Fruit fly (Drosophila melanogaster) whole organism, wandering third instar larva: ENCODE data around the gene ZnT63C.
A peak's percentile ranks its signal among the peaks of the same experiment; 100 is the strongest.

ENCODE experiments used
- Abd-B ChIP-seq: fragments of >200 bp; optimal IDR thresholded peaks from 2 replicates; lab custom pipeline; 2017; ENCODE audit warnings: missing biosample characterization, missing genetic modification characterization
- CG32264 ChIP-seq: fragments of 200-800 bp; sonication (Bioruptor generic); optimal IDR thresholded peaks from 2 replicates; lab custom pipeline; 2016; ENCODE audit warnings: missing biosample characterization, missing genetic modification characterization
- CG9705 ChIP-seq: fragments of 200-800 bp; sonication (Bioruptor generic); optimal IDR thresholded peaks from 2 replicates; lab custom pipeline; 2018; ENCODE audit warnings: missing biosample characterization, mild to moderate bottlenecking, missing genetic modification characterization
- CrebA ChIP-seq: fragments of 200-800 bp; sonication (Bioruptor generic); optimal IDR thresholded peaks from 2 replicates; lab custom pipeline; 2016; ENCODE audit warnings: missing biosample characterization, mild to moderate bottlenecking, missing genetic modification characterization, borderline replicate concordance
- Dfd ChIP-seq: fragments of >200 bp; optimal IDR thresholded peaks from 2 replicates; lab custom pipeline; 2017; ENCODE audit warnings: missing biosample characterization, missing genetic modification characterization
- Dif ChIP-seq: fragments of 200-275, 200-300 bp; sonication (Bioruptor generic); optimal IDR thresholded peaks from 2 replicates; lab custom pipeline; 2018; ENCODE audit warnings: missing biosample characterization, missing genetic modification characterization; ENCODE audit not compliant: partially characterized antibody
- GATAd ChIP-seq: sonication (Bioruptor generic); optimal IDR thresholded peaks from 2 replicates; lab custom pipeline; 2016; ENCODE audit warnings: missing biosample characterization, missing genetic modification characterization
- HLH106 ChIP-seq: fragments of 200-800 bp; optimal IDR thresholded peaks from 3 replicates; lab custom pipeline; 2019; ENCODE audit warnings: missing biosample characterization, mild to moderate bottlenecking, missing genetic modification characterization, moderate library complexity
- Hnf4 ChIP-seq: fragments of 200-800 bp; sonication (Bioruptor generic); optimal IDR thresholded peaks from 2 replicates; lab custom pipeline; 2016; ENCODE audit warnings: missing biosample characterization, mild to moderate bottlenecking, missing genetic modification characterization
- Hr78 ChIP-seq: fragments of >200 bp; optimal IDR thresholded peaks from 2 replicates; lab custom pipeline; 2017; ENCODE audit warnings: missing biosample characterization, missing genetic modification characterization
- Hr83 ChIP-seq: fragments of 200-300 bp; sonication (Bioruptor generic); optimal IDR thresholded peaks from 2 replicates; lab custom pipeline; 2016; ENCODE audit warnings: missing biosample characterization, mild to moderate bottlenecking, missing genetic modification characterization, moderate library complexity; ENCODE audit not compliant: poor library complexity, severe bottlenecking
- Jra ChIP-seq: sonication (Bioruptor generic); optimal IDR thresholded peaks from 2 replicates; lab custom pipeline; 2016; ENCODE audit warnings: missing biosample characterization, missing genetic modification characterization
- Myc ChIP-seq: fragments of >200 bp; optimal IDR thresholded peaks from 2 replicates; lab custom pipeline; 2017
- N ChIP-seq: fragments of >200 bp; optimal IDR thresholded peaks from 2 replicates; lab custom pipeline; 2018; ENCODE audit warnings: missing biosample characterization, missing external identifiers, missing genetic modification characterization
- OdsH ChIP-seq: fragments of 200-800 bp; sonication (Bioruptor generic); optimal IDR thresholded peaks from 2 replicates; lab custom pipeline; 2016; ENCODE audit warnings: missing biosample characterization, mild to moderate bottlenecking, missing genetic modification characterization
- Rel ChIP-seq, 2 experiments: fragments of 200-800 bp; sonication (Bioruptor generic) in 1 of 2; optimal IDR thresholded peaks; 2 replicates in 1 of 2; 3 replicates in 1 of 2; lab custom pipeline; 2016 to 2019; ENCODE audit warnings: mild to moderate bottlenecking in 2 of 2, missing biosample characterization in 2 of 2, missing genetic modification characterization in 2 of 2, moderate library complexity in 1 of 2
- Sp1 ChIP-seq: fragments of 200-800 bp; sonication (Bioruptor generic); optimal IDR thresholded peaks from 3 replicates; lab custom pipeline; 2019; ENCODE audit warnings: missing biosample characterization, mild to moderate bottlenecking, missing genetic modification characterization, moderate library complexity
- Vsx2 ChIP-seq: fragments of 200-300, 225-300 bp; sonication (Bioruptor generic); optimal IDR thresholded peaks from 2 replicates; lab custom pipeline; 2018; ENCODE audit warnings: missing biosample characterization, missing genetic modification characterization; ENCODE audit not compliant: partially characterized antibody
- br ChIP-seq: fragments of 200-800 bp; sonication (Bioruptor generic); optimal IDR thresholded peaks from 2 replicates; lab custom pipeline; 2016; ENCODE audit warnings: missing biosample characterization, missing genetic modification characterization
- brk ChIP-seq: fragments of 200-800 bp; sonication (Bioruptor generic); optimal IDR thresholded peaks from 2 replicates; lab custom pipeline; 2016; ENCODE audit warnings: missing biosample characterization, mild to moderate bottlenecking, missing genetic modification characterization
- dl ChIP-seq, 2 experiments: fragments of 175-275, 200-275 bp in 1 of 2; fragments of 200-275 bp in 1 of 2; sonication (Bioruptor generic); optimal IDR thresholded peaks; lab custom pipeline; 2018; ENCODE audit warnings: mild to moderate bottlenecking in 2 of 2, missing biosample characterization in 2 of 2, missing genetic modification characterization in 2 of 2, moderate library complexity in 2 of 2; ENCODE audit not compliant: partially characterized antibody in 2 of 2, insufficient read depth in 1 of 2
- dmrt93B ChIP-seq: fragments of 200-800 bp; sonication (Bioruptor generic); optimal IDR thresholded peaks from 2 replicates; lab custom pipeline; 2018; ENCODE audit warnings: missing biosample characterization, mild to moderate bottlenecking, missing genetic modification characterization
- dsf ChIP-seq: sonication (Bioruptor generic); optimal IDR thresholded peaks from 2 replicates; lab custom pipeline; 2016; ENCODE audit warnings: missing biosample characterization, missing genetic modification characterization, borderline replicate concordance
- ey ChIP-seq: fragments of 200-800 bp; sonication (Bioruptor generic); optimal IDR thresholded peaks from 2 replicates; lab custom pipeline; 2016; ENCODE audit warnings: missing biosample characterization, missing genetic modification characterization
- foxo ChIP-seq, 2 experiments: fragments of 200-800 bp; sonication (Bioruptor generic); optimal IDR thresholded peaks; 2 replicates in 1 of 2; 3 replicates in 1 of 2; lab custom pipeline; 2016 to 2017; ENCODE audit warnings: missing biosample characterization in 2 of 2, missing genetic modification characterization in 2 of 2
- fru ChIP-seq: fragments of 200-800 bp; sonication (Bioruptor generic); optimal IDR thresholded peaks from 3 replicates; lab custom pipeline; 2016; ENCODE audit warnings: missing biosample characterization, mild to moderate bottlenecking, missing genetic modification characterization
- h ChIP-seq: fragments of 200-800 bp; sonication (Bioruptor generic); optimal IDR thresholded peaks from 3 replicates; lab custom pipeline; 2016; ENCODE audit warnings: missing biosample characterization, mild to moderate bottlenecking, missing genetic modification characterization
- lola ChIP-seq: fragments of >200 bp; optimal IDR thresholded peaks from 2 replicates; lab custom pipeline; 2017; ENCODE audit warnings: missing biosample characterization, missing genetic modification characterization
- pan ChIP-seq: fragments of >200 bp; optimal IDR thresholded peaks from 2 replicates; lab custom pipeline; 2017
- psq ChIP-seq: fragments of 200-800 bp; sonication (Bioruptor generic); optimal IDR thresholded peaks from 3 replicates; lab custom pipeline; 2017; ENCODE audit warnings: missing biosample characterization, mild to moderate bottlenecking, missing genetic modification characterization, moderate library complexity
- rgr ChIP-seq: fragments of 200-800 bp; sonication (Bioruptor generic); optimal IDR thresholded peaks from 3 replicates; lab custom pipeline; 2016; ENCODE audit warnings: missing biosample characterization, mild to moderate bottlenecking, missing genetic modification characterization
- sage ChIP-seq: fragments of 200-800 bp; sonication (Bioruptor generic); optimal IDR thresholded peaks from 2 replicates; lab custom pipeline; 2016; ENCODE audit warnings: missing biosample characterization, mild to moderate bottlenecking, missing genetic modification characterization
- sv ChIP-seq: fragments of 200-800 bp; sonication (Bioruptor generic); optimal IDR thresholded peaks from 3 replicates; lab custom pipeline; 2016; ENCODE audit warnings: missing biosample characterization, missing genetic modification characterization
- tai ChIP-seq: sonication (Bioruptor generic); optimal IDR thresholded peaks from 2 replicates; lab custom pipeline; 2016; ENCODE audit warnings: missing biosample characterization, missing genetic modification characterization
- usp ChIP-seq: fragments of >200 bp; optimal IDR thresholded peaks from 2 replicates; lab custom pipeline; 2017; ENCODE audit warnings: missing biosample characterization, missing genetic modification characterization
- woc ChIP-seq: sonication (Bioruptor generic); optimal IDR thresholded peaks from 2 replicates; lab custom pipeline; 2016; ENCODE audit warnings: missing biosample characterization, mild to moderate bottlenecking, missing genetic modification characterization

Gene ZnT63C

DNA sequence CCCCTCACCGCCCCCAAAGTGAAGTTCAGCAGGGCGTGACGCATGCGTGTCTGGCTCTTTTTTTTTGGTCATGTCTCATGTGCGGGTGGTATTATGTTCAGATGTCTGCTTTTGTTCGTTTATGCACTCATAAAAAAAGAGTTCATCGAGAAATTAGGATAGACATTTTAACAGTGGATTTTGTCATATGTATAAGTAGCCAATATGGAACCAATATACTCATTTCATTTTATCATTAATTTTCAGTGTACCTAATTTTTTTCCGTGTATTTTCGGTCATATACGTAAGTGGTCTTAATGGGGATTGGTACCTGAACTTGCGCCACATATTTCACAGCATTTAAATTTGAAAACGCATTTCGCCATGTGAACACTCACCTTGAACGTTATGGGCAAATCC is 3.2 kb upstream of the ZnT63C start:
- TF ChIP-seq foxo (GFP tag; optimal IDR thresholded peaks at IDR 0.05; lab: Kevin White, UChicago) (peak in 1 of 2 experiments; percentile 48), psq (GFP tag; lab: Kevin White, UChicago) (peak; percentile 20), Dfd (GFP tag; lab: Kevin White, UChicago) (no peak), woc (GFP tag; lab: Kevin White, UChicago) (peak; percentile 52), h (peak; percentile 83), ey (GFP tag; lab: Kevin White, UChicago) (peak; percentile 50), Vsx2 (GFP tag; lab: Kevin White, UChicago) (no peak), sage (GFP tag; lab: Kevin White, UChicago) (peak; percentile 17), dmrt93B (GFP tag; lab: Kevin White, UChicago) (peak; percentile 38), Myc (lab: Kevin White, UChicago) (no peak), sv (GFP tag; lab: Kevin White, UChicago) (peak; percentile 25), Sp1 (GFP tag; lab: Kevin White, UChicago) (peak; percentile 47), dl (GFP tag; optimal IDR thresholded peaks at IDR 0.05; lab: Kevin White, UChicago; ENCODE audit: insufficient read depth in 1 of 2, partially characterized antibody in 2 of 2) (no peak), OdsH (GFP tag; lab: Kevin White, UChicago) (peak; percentile 49), HLH106 (tag; lab: Kevin White, UChicago) (peak; percentile 63), br (GFP tag; lab: Kevin White, UChicago) (peak; percentile 41), Hr78 (no peak), CG32264 (GFP tag; lab: Kevin White, UChicago) (peak; percentile 42), fru (peak; percentile 31), pan (lab: Kevin White, UChicago) (no peak)

DNA sequence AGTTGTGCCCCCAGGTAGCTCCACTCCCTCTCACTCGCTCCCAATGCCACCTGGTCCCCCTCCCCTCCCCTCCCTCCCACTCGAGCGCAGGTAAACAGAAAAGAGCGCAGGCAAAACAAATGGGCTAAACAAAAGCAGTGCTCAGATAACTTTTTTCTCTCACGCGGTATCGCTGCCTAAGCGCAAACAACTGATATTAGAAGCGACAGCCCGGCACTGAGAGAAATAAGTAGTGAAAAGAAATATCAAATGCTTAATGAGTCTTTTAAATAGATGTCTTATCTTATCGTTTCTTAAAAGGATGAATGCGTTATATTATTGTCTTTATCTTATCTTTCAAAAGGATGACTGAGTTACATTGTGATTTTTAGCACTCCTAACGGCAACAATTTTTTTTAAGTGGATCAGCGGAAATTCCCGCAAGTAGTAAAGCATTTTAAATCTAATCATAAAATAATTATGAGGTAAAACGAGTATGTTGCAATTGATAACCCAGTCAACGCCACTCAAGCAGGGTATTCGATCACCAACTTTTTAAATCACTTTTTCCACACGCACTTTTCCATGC is 2.3 kb upstream of the ZnT63C start:
- TF ChIP-seq woc (GFP tag; lab: Kevin White, UChicago) (peak; percentile 14), usp (GFP tag; lab: Kevin White, UChicago) (no peak), CrebA (GFP tag; lab: Kevin White, UChicago) (peak; percentile 61), dsf (GFP tag; lab: Kevin White, UChicago) (no peak), Hnf4 (GFP tag; lab: Kevin White, UChicago) (peak; percentile 55), Dfd (GFP tag; lab: Kevin White, UChicago) (no peak), tai (GFP tag; lab: Kevin White, UChicago) (peak; percentile 35), Rel (GFP tag; optimal IDR thresholded peaks at IDR 0.05; lab: Kevin White, UChicago) (no peak), Rel (tag; optimal IDR thresholded peaks at IDR 0.05; lab: Kevin White, UChicago) (peak; percentile 8), psq (GFP tag; lab: Kevin White, UChicago) (peak; percentile 47), h (peak; percentile 82), br (GFP tag; lab: Kevin White, UChicago) (peak; percentile 50), OdsH (GFP tag; lab: Kevin White, UChicago) (peak; percentile 68), Sp1 (GFP tag; lab: Kevin White, UChicago) (peak; percentile 45), brk (peak; percentile 32), lola (GFP tag; lab: Kevin White, UChicago) (no peak), dmrt93B (GFP tag; lab: Kevin White, UChicago) (no peak), Myc (lab: Kevin White, UChicago) (no peak), GATAd (no peak), Hr83 (GFP tag; lab: Kevin White, UChicago) (no peak), CG32264 (GFP tag; lab: Kevin White, UChicago) (peak; percentile 13), sv (GFP tag; lab: Kevin White, UChicago) (peak; percentile 86), Hr78 (no peak), fru (peak; percentile 77), ey (GFP tag; lab: Kevin White, UChicago) (peak; percentile 76), sage (GFP tag; lab: Kevin White, UChicago) (no peak), Jra (no peak), HLH106 (tag; lab: Kevin White, UChicago) (peak; percentile 40), foxo (GFP tag; optimal IDR thresholded peaks at IDR 0.05; lab: Kevin White, UChicago) (peak in 1 of 2 experiments; percentile 82), rgr (GFP tag; lab: Kevin White, UChicago) (peak; percentile 79), pan (lab: Kevin White, UChicago) (no peak), CG9705 (GFP tag; lab: Kevin White, UChicago) (no peak)

DNA sequence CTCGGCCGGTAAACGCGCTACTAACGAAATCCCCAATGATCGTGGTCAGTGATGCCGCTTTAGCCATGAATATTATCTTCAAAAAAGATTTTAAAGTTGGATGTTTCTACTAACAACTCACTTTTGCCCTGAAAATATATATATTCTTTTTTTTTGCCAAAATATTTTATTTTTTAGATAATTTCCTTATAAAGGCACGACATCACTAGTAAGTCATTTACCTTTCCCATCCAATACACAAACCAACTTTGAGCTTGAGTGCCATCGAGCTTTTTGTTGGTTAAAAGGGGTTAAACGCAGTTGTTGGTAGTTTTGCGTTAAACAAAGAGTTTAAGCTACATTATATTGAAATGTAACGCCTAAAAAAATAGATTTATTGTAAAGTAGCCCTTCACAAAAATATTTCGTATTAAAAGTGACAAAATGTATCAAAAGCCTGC is 401 bp upstream of the ZnT63C start, which contains the start of gene CG14968:
Gene CG14968, minus strand, starts transcription at position 26 of the 440 bp plus-strand sequence.
- TF ChIP-seq usp (GFP tag; lab: Kevin White, UChicago), result no peak
- peak; percentile 98 for TF ChIP-seq OdsH (GFP tag; lab: Kevin White, UChicago)
- TF ChIP-seq foxo (GFP tag; optimal IDR thresholded peaks at IDR 0.05; lab: Kevin White, UChicago), result peak; percentile 76 to 96
- TF ChIP-seq fru, result peak; percentile 92
- TF ChIP-seq Vsx2 (GFP tag; lab: Kevin White, UChicago), result no peak
- no peak for TF ChIP-seq Hr78
- peak; percentile 78 for TF ChIP-seq woc (GFP tag; lab: Kevin White, UChicago)
- TF ChIP-seq rgr (GFP tag; lab: Kevin White, UChicago), result peak; percentile 98
- TF ChIP-seq br (GFP tag; lab: Kevin White, UChicago), result peak; percentile 90
- peak; percentile 91 for TF ChIP-seq ey (GFP tag; lab: Kevin White, UChicago)
- TF ChIP-seq Dif (GFP tag; lab: Kevin White, UChicago), result no peak
- peak; percentile 86 for TF ChIP-seq Hnf4 (GFP tag; lab: Kevin White, UChicago)
- peak; percentile 96 for TF ChIP-seq sage (GFP tag; lab: Kevin White, UChicago)
- TF ChIP-seq Jra, result peak; percentile 63
- TF ChIP-seq CG32264 (GFP tag; lab: Kevin White, UChicago), result peak; percentile 90
- TF ChIP-seq dl (GFP tag; optimal IDR thresholded peaks at IDR 0.05; lab: Kevin White, UChicago; ENCODE audit: insufficient read depth in 1 of 2, partially characterized antibody in 2 of 2), result no peak
- peak; percentile 91 for TF ChIP-seq sv (GFP tag; lab: Kevin White, UChicago)
- TF ChIP-seq tai (GFP tag; lab: Kevin White, UChicago), result peak; percentile 72
- TF ChIP-seq GATAd, result peak; percentile 16
- no peak for TF ChIP-seq N (GFP tag; lab: Kevin White, UChicago)
- TF ChIP-seq lola (GFP tag; lab: Kevin White, UChicago), result no peak
- peak; percentile 94 for TF ChIP-seq psq (GFP tag; lab: Kevin White, UChicago)
- peak; percentile 70 for TF ChIP-seq Rel (GFP tag; optimal IDR thresholded peaks at IDR 0.05; lab: Kevin White, UChicago)
- peak; percentile 92 for TF ChIP-seq Rel (tag; optimal IDR thresholded peaks at IDR 0.05; lab: Kevin White, UChicago)
- TF ChIP-seq Hr83 (GFP tag; lab: Kevin White, UChicago), result peak; percentile 83
- TF ChIP-seq h, result peak; percentile 99
- no peak for TF ChIP-seq Dfd (GFP tag; lab: Kevin White, UChicago)
- no peak for TF ChIP-seq Abd-B (GFP tag; lab: Kevin White, UChicago)
- TF ChIP-seq CrebA (GFP tag; lab: Kevin White, UChicago), result peak; percentile 85
- TF ChIP-seq brk, result peak; percentile 93
